Fruit fly (Drosophila melanogaster): Measurements from ENCODE around the gene Sec22.

- TF ChIP-seq Myc (optimal IDR thresholded peaks at IDR 0.05) (no peak), psq (optimal IDR thresholded peaks at IDR 0.05) (no peak), insv (optimal IDR thresholded peaks at IDR 0.05) (no peak), Sin3A (optimal IDR thresholded peaks at IDR 0.05) (no peak)
These were observed 32.1 kb downstream of the Sec22 start for dm6 chrX:838012-838411.

All from Kc167 (cell line).